Fruit fly (Drosophila melanogaster): Measurements from ENCODE around the gene Polr3C.

The Polr3C gene

DNA sequence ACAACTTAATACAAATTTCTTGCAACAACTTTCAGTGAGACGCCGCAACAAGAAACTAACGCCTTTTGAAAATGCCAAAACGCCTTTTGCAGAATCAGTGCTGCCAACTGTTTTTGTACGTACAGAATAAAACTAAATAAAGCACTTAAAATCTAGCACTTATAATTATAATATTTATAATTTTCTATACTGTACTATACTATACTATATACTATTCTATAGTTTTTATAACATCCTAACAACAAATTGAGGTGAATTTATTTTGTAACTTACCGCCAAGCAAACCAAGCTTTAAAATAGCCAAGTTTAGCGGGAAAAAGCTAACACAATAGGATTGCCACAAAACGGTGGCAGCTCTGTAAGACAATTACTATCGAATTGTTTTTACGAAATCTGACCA is 26.4 kb upstream of the Polr3C start, which contains the start of the genes Aos1 and Srlp (continued):
- TF ChIP-seq tup (GFP tag; optimal IDR thresholded peaks at IDR 0.05) (no peak), sd (tag; optimal IDR thresholded peaks at IDR 0.05) (peak; percentile 58), zfh2 (GFP tag; optimal IDR thresholded peaks at IDR 0.05) (peak; percentile 18), CG3281 (GFP tag; optimal IDR thresholded peaks at IDR 0.05) (peak; percentile 50), CG11093 (GFP tag; IDR thresholded peaks at IDR 0.05) (no peak), tll (GFP tag; optimal IDR thresholded peaks at IDR 0.05) (no peak), CG15073 (GFP tag; optimal IDR thresholded peaks at IDR 0.05) (no peak), chm (GFP tag; IDR thresholded peaks at IDR 0.05) (no peak), dmrt11E (tag; optimal IDR thresholded peaks at IDR 0.05) (peak; percentile 51), CG15011 (GFP tag; optimal IDR thresholded peaks at IDR 0.05) (no peak), CG12942 (GFP tag; optimal IDR thresholded peaks at IDR 0.05) (peak; percentile 52), CHES-1-like (GFP tag; optimal IDR thresholded peaks at IDR 0.05) (no peak), lbe (GFP tag; optimal IDR thresholded peaks at IDR 0.05) (peak; percentile 51), chif (GFP tag; optimal IDR thresholded peaks at IDR 0.05) (no peak), prd (optimal IDR thresholded peaks at IDR 0.05) (no peak), prd (GFP tag; IDR thresholded peaks at IDR 0.05) (peak; percentile 55; the same call in 2 of the 3 replicates), caup (GFP tag; optimal IDR thresholded peaks at IDR 0.05; ENCODE audit: severe bottlenecking) (no peak), Aef1 (GFP tag; IDR thresholded peaks at IDR 0.05) (no peak), HLHmδ (GFP tag; optimal IDR thresholded peaks at IDR 0.05) (no peak), TFAM (GFP tag; optimal IDR thresholded peaks at IDR 0.05) (no peak), dmrt99B (tag; optimal IDR thresholded peaks at IDR 0.05) (no peak), amos (GFP tag; IDR thresholded peaks at IDR 0.05; ENCODE audit: partially characterized antibody) (peak; percentile 12; the same call in 1 of the 2 replicates), gem (tag; optimal IDR thresholded peaks at IDR 0.05) (no peak), pita (GFP tag; optimal IDR thresholded peaks at IDR 0.05) (no peak), zf30C (GFP tag; optimal IDR thresholded peaks at IDR 0.05) (no peak), ind (GFP tag; optimal IDR thresholded peaks at IDR 0.05) (peak; percentile 56), ab (GFP tag; optimal IDR thresholded peaks at IDR 0.05) (no peak), CkIIα-i1 (GFP tag; IDR thresholded peaks at IDR 0.05) (no peak), CG11456 (GFP tag; IDR thresholded peaks at IDR 0.05) (no peak), CG17186 (GFP tag; optimal IDR thresholded peaks at IDR 0.05) (peak; percentile 21), HHEX (GFP tag; optimal IDR thresholded peaks at IDR 0.05) (peak; percentile 17), zen (tag; optimal IDR thresholded peaks at IDR 0.05) (peak; percentile 63), nerfin-1 (tag; optimal IDR thresholded peaks at IDR 0.05) (peak; percentile 59), D19A (tag; optimal IDR thresholded peaks at IDR 0.05) (peak; percentile 52), Atf-2 (GFP tag; optimal IDR thresholded peaks at IDR 0.05) (no peak), Doc2 (GFP tag; IDR thresholded peaks at IDR 0.05) (no peak), ci (GFP tag; IDR thresholded peaks at IDR 0.05) (no peak), Fer3 (tag; optimal IDR thresholded peaks at IDR 0.05) (peak; percentile 54), pnt (GFP tag; optimal IDR thresholded peaks at IDR 0.05) (no peak), Dip3 (GFP tag; optimal IDR thresholded peaks at IDR 0.05) (no peak), Vsx1 (GFP tag; optimal IDR thresholded peaks at IDR 0.05) (no peak), stc (GFP tag; IDR thresholded peaks at IDR 0.05) (no peak), CG1024 (GFP tag; IDR thresholded peaks at IDR 0.05) (no peak), Awh (GFP tag; IDR thresholded peaks at IDR 0.05) (no peak), zen2 (GFP tag; IDR thresholded peaks at IDR 0.05; ENCODE audit: partially characterized antibody) (no peak), dm (GFP tag; optimal IDR thresholded peaks at IDR 0.05) (no peak), Dek (tag; optimal IDR thresholded peaks at IDR 0.05) (peak; percentile 63), CG34422 (GFP tag; IDR thresholded peaks at IDR 0.05) (no peak), mam (GFP tag; optimal IDR thresholded peaks at IDR 0.05) (peak; percentile 15), CG16813 (GFP tag; IDR thresholded peaks at IDR 0.05; ENCODE audit: partially characterized antibody) (no peak), shn (GFP tag; optimal IDR thresholded peaks at IDR 0.05) (no peak)
